Fruit fly (Drosophila melanogaster) whole organism, prepupa: ENCODE results near the gene emc.

Experiments used
- Blimp-1 ChIP-seq: fragments of 200-800 bp; sonication (Bioruptor generic); optimal IDR thresholded peaks from 3 replicates; lab custom pipeline; 2017; ENCODE audit warnings: missing biosample characterization, missing genetic modification characterization, mild to moderate bottlenecking, moderate library complexity, missing genetic modification reagents
- CG10631 ChIP-seq: fragments of 200-800 bp; sonication (Bioruptor generic); optimal IDR thresholded peaks from 2 replicates; lab custom pipeline; 2016; ENCODE audit warnings: missing biosample characterization, missing genetic modification characterization
- CG10669 ChIP-seq: fragments of 200-800 bp; sonication (Bioruptor generic); optimal IDR thresholded peaks from 3 replicates; lab custom pipeline; 2018; ENCODE audit warnings: missing biosample characterization, mild to moderate bottlenecking, missing genetic modification characterization, moderate library complexity
- CG11294 ChIP-seq: fragments of 200-800 bp; sonication (Bioruptor generic); IDR thresholded peaks from 2 replicates; pipeline ENCODE4 v1.3.6; 2022; ENCODE audit warnings: missing biosample characterization, missing genetic modification characterization
- CG11762 ChIP-seq: fragments of 200-800 bp; sonication (Bioruptor generic); optimal IDR thresholded peaks from 3 replicates; lab custom pipeline; 2016; ENCODE audit warnings: missing biosample characterization, missing genetic modification characterization; ENCODE audit not compliant: insufficient read depth
- CG11902 ChIP-seq: fragments of 200-800 bp; sonication (Bioruptor generic); optimal IDR thresholded peaks from 3 replicates; lab custom pipeline; 2016; ENCODE audit warnings: missing biosample characterization, missing genetic modification characterization
- CG15336 ChIP-seq: fragments of 200-800 bp; sonication (Bioruptor generic); IDR thresholded peaks from 2 replicates; pipeline ENCODE4 v1.3.6; 2022; ENCODE audit warnings: missing biosample characterization, missing genetic modification characterization
- CG1621 ChIP-seq: fragments of 200-800 bp; sonication (Bioruptor generic); optimal IDR thresholded peaks from 3 replicates; lab custom pipeline; 2018; ENCODE audit warnings: missing biosample characterization, mild to moderate bottlenecking, missing genetic modification characterization
- CG16779 ChIP-seq: fragments of 200-800 bp; sonication (Bioruptor generic); optimal IDR thresholded peaks from 3 replicates; lab custom pipeline; 2017; ENCODE audit warnings: missing biosample characterization, mild to moderate bottlenecking, missing genetic modification characterization
- CG31627 ChIP-seq: fragments of 200-800 bp; sonication (Bioruptor generic); optimal IDR thresholded peaks from 3 replicates; lab custom pipeline; 2016; ENCODE audit warnings: missing biosample characterization, missing genetic modification characterization
- CG32006 ChIP-seq: fragments of 200-800 bp; sonication (Bioruptor generic); optimal IDR thresholded peaks from 3 replicates; lab custom pipeline; 2017; ENCODE audit warnings: missing biosample characterization, mild to moderate bottlenecking, missing genetic modification characterization
- CG34406 ChIP-seq: fragments of 200-800 bp; sonication (Bioruptor generic); optimal IDR thresholded peaks from 3 replicates; lab custom pipeline; 2016; ENCODE audit warnings: missing biosample characterization, missing genetic modification characterization
- CG4318 ChIP-seq: fragments of 200-800 bp; sonication (Bioruptor generic); optimal IDR thresholded peaks from 3 replicates; lab custom pipeline; 2017; ENCODE audit warnings: missing biosample characterization, mild to moderate bottlenecking, missing genetic modification characterization
- CG6163 ChIP-seq: fragments of 200-800 bp; sonication (Bioruptor generic); IDR thresholded peaks from 3 replicates; pipeline ENCODE4 v1.3.6; 2022; ENCODE audit warnings: missing biosample characterization, missing genetic modification characterization
- CG6808 ChIP-seq: fragments of 200-800 bp; sonication (Bioruptor generic); optimal IDR thresholded peaks from 3 replicates; lab custom pipeline; 2017; ENCODE audit warnings: missing biosample characterization, missing genetic modification characterization, mild to moderate bottlenecking, moderate library complexity, missing genetic modification reagents
- CG8119 ChIP-seq: fragments of 200-800 bp; sonication (Bioruptor generic); IDR thresholded peaks from 3 replicates; pipeline ENCODE4 v1.3.6; 2022; ENCODE audit warnings: missing biosample characterization, missing genetic modification characterization
- CG8632 ChIP-seq: fragments of 200-800 bp; sonication (Bioruptor generic); optimal IDR thresholded peaks from 3 replicates; lab custom pipeline; 2016; ENCODE audit warnings: missing biosample characterization, missing genetic modification characterization
- CG9139 ChIP-seq: fragments of 200-800 bp; sonication (Bioruptor generic); optimal IDR thresholded peaks from 3 replicates; lab custom pipeline; 2017; ENCODE audit warnings: missing biosample characterization, mild to moderate bottlenecking, missing genetic modification characterization
- Eip75B ChIP-seq: fragments of 200-800 bp; sonication (Bioruptor generic); optimal IDR thresholded peaks from 3 replicates; lab custom pipeline; 2016; ENCODE audit warnings: missing biosample characterization, missing genetic modification characterization
- Eip78C ChIP-seq: fragments of 200-800 bp; sonication (Bioruptor generic); peaks from one replicate; lab custom pipeline; 2016; ENCODE audit warnings: missing biosample characterization, missing genetic modification characterization
- Eip93F ChIP-seq: fragments of 200-800 bp; sonication (Bioruptor generic); optimal IDR thresholded peaks from 2 replicates; lab custom pipeline; 2016; ENCODE audit warnings: missing biosample characterization, mild to moderate bottlenecking, missing genetic modification characterization
- Ets96B ChIP-seq: fragments of 200-800 bp; optimal IDR thresholded peaks from 2 replicates; lab custom pipeline; 2019; ENCODE audit warnings: missing biosample characterization, mild to moderate bottlenecking, missing genetic modification characterization, moderate library complexity
- Hr38 ChIP-seq: sonication (Bioruptor generic); optimal IDR thresholded peaks from 2 replicates; lab custom pipeline; 2016; ENCODE audit warnings: missing biosample characterization, missing genetic modification characterization
- Lpt ChIP-seq: fragments of 200-800 bp; sonication (Bioruptor generic); optimal IDR thresholded peaks from 3 replicates; lab custom pipeline; 2016; ENCODE audit warnings: missing biosample characterization, missing genetic modification characterization
- Smox ChIP-seq: fragments of 200-800 bp; sonication (Bioruptor generic); optimal IDR thresholded peaks from 3 replicates; lab custom pipeline; 2016; ENCODE audit warnings: missing biosample characterization, missing genetic modification characterization
- Sox102F ChIP-seq: fragments of 200-800 bp; sonication (Bioruptor generic); optimal IDR thresholded peaks from 2 replicates; lab custom pipeline; 2016; ENCODE audit warnings: missing biosample characterization, mild to moderate bottlenecking, missing genetic modification characterization
- Sox14 ChIP-seq: fragments of 200-800 bp; sonication (Bioruptor generic); optimal IDR thresholded peaks from 3 replicates; lab custom pipeline; 2016; ENCODE audit warnings: missing biosample characterization, missing genetic modification characterization
- achi ChIP-seq: fragments of 200-800 bp; sonication (Bioruptor generic); optimal IDR thresholded peaks from 3 replicates; lab custom pipeline; 2016; ENCODE audit warnings: missing biosample characterization, missing genetic modification characterization
- acj6 ChIP-seq: fragments of 200-800 bp; sonication (Bioruptor generic); optimal IDR thresholded peaks from 3 replicates; lab custom pipeline; 2016; ENCODE audit warnings: missing biosample characterization, missing genetic modification characterization
- dac ChIP-seq: fragments of 200-800 bp; sonication (Bioruptor generic); optimal IDR thresholded peaks from 2 replicates; lab custom pipeline; 2017; ENCODE audit warnings: missing biosample characterization, mild to moderate bottlenecking, missing genetic modification characterization
- dsx ChIP-seq: fragments of 200-800 bp; optimal IDR thresholded peaks from 3 replicates; lab custom pipeline; 2019; ENCODE audit warnings: missing biosample characterization, mild to moderate bottlenecking, missing genetic modification characterization, moderate library complexity; ENCODE audit not compliant: poor library complexity, severe bottlenecking
- eg ChIP-seq: fragments of 200-800 bp; sonication (Bioruptor generic); IDR thresholded peaks from 3 replicates; pipeline ENCODE4 v1.3.6; 2022; ENCODE audit warnings: missing biosample characterization, missing genetic modification characterization
- esn ChIP-seq: fragments of 200-800 bp; sonication (Bioruptor generic); optimal IDR thresholded peaks from 2 replicates; lab custom pipeline; 2016; ENCODE audit warnings: missing biosample characterization, mild to moderate bottlenecking, missing genetic modification characterization, moderate library complexity
- fd59A ChIP-seq: fragments of 200-800 bp; sonication (Bioruptor generic); optimal IDR thresholded peaks from 2 replicates; lab custom pipeline; 2017; ENCODE audit warnings: missing biosample characterization, mild to moderate bottlenecking, missing genetic modification characterization, missing genetic modification reagents
- fd85E ChIP-seq: fragments of 200-800 bp; sonication (Bioruptor generic); optimal IDR thresholded peaks from 3 replicates; lab custom pipeline; 2016; ENCODE audit warnings: missing biosample characterization, missing genetic modification characterization
- fkh ChIP-seq: fragments of 200-800 bp; sonication (Bioruptor generic); optimal IDR thresholded peaks from 3 replicates; lab custom pipeline; 2017; ENCODE audit warnings: missing biosample characterization, mild to moderate bottlenecking, missing genetic modification characterization, moderate library complexity
- lz ChIP-seq: fragments of 200-800 bp; sonication (Bioruptor generic); optimal IDR thresholded peaks from 3 replicates; lab custom pipeline; 2016; ENCODE audit warnings: missing biosample characterization, missing genetic modification characterization
- net ChIP-seq: fragments of 200-800 bp; sonication (Bioruptor generic); optimal IDR thresholded peaks from 3 replicates; lab custom pipeline; 2016; ENCODE audit warnings: missing biosample characterization, missing genetic modification characterization
- pdm3 ChIP-seq: fragments of 200-800 bp; sonication (Bioruptor generic); optimal IDR thresholded peaks from 3 replicates; lab custom pipeline; 2016; ENCODE audit warnings: missing biosample characterization, missing genetic modification characterization
- spab ChIP-seq: fragments of 200-800 bp; sonication (Bioruptor generic); optimal IDR thresholded peaks from 2 replicates; lab custom pipeline; 2017; ENCODE audit warnings: missing biosample characterization, mild to moderate bottlenecking, missing genetic modification characterization, missing genetic modification reagents
- svp ChIP-seq: fragments of 200-800 bp; sonication (Bioruptor generic); peaks from one replicate; lab custom pipeline; 2016; ENCODE audit warnings: missing biosample characterization, missing genetic modification characterization
- topi ChIP-seq: fragments of 200-800 bp; sonication (Bioruptor generic); optimal IDR thresholded peaks from 3 replicates; lab custom pipeline; 2016; ENCODE audit warnings: missing biosample characterization, missing genetic modification characterization
- vri ChIP-seq: fragments of 200-800 bp; sonication (Bioruptor generic); optimal IDR thresholded peaks from 3 replicates; lab custom pipeline; 2016; ENCODE audit warnings: missing biosample characterization, mild to moderate bottlenecking, missing genetic modification characterization

emc gene

dm6 chr3L:725527-726191, 23.5 kb upstream of the emc start (continued):
- TF ChIP-seq pdm3 (peak; percentile 78), CG1621 (tag; lab: Kevin White, UChicago) (peak; percentile 72), Eip75B (peak; percentile 61), fd85E (GFP tag; lab: Kevin White, UChicago) (no peak), CG15336 (GFP tag; lab: Robert Waterston, UW) (no peak), Eip78C (GFP tag; lab: Kevin White, UChicago) (peak; percentile 92), net (peak; percentile 44), spab (peak; percentile 63), CG6808 (GFP tag; lab: Kevin White, UChicago) (peak; percentile 61), achi (peak; percentile 76), CG6163 (GFP tag; lab: Robert Waterston, UW) (peak; percentile 83), CG34406 (GFP tag; lab: Kevin White, UChicago) (peak; percentile 79), dsx (GFP tag; lab: Kevin White, UChicago) (peak; percentile 38), CG11902 (GFP tag; lab: Kevin White, UChicago) (peak; percentile 71), esn (GFP tag; lab: Kevin White, UChicago) (peak; percentile 93), Blimp-1 (GFP tag; lab: Kevin White, UChicago) (peak; percentile 64), Smox (GFP tag; lab: Kevin White, UChicago) (peak; percentile 88), CG8632 (peak; percentile 64), CG11762 (GFP tag; lab: Kevin White, UChicago) (peak; percentile 32), fd59A (peak; percentile 49), svp (GFP tag; lab: Kevin White, UChicago) (peak; percentile 95), CG4318 (no peak), vri (GFP tag; lab: Kevin White, UChicago) (peak; percentile 75), lz (GFP tag; lab: Kevin White, UChicago) (peak; percentile 88)

- no peak for TF ChIP-seq achi
- no peak for TF ChIP-seq CG11762 (GFP tag; lab: Kevin White, UChicago)
- TF ChIP-seq Smox (GFP tag; lab: Kevin White, UChicago), result no peak
- no peak for TF ChIP-seq esn (GFP tag; lab: Kevin White, UChicago)
- no peak for TF ChIP-seq acj6 (GFP tag; lab: Kevin White, UChicago)
- no peak for TF ChIP-seq pdm3
- no peak for TF ChIP-seq Eip93F (GFP tag; lab: Kevin White, UChicago)
- no peak for TF ChIP-seq CG4318
- no peak for TF ChIP-seq spab
Observed at dm6 chr3L:726486-727180, 22.6 kb upstream of the emc start.

- TF ChIP-seq eg (no peak), Sox14 (GFP tag; lab: Kevin White, UChicago) (peak; percentile 23), CG31627 (peak; percentile 53), CG10631 (GFP tag; lab: Kevin White, UChicago) (peak; percentile 20), CG32006 (no peak), CG10669 (GFP tag; lab: Kevin White, UChicago) (no peak), Hr38 (no peak), Ets96B (tag; lab: Kevin White, UChicago) (no peak), achi (no peak), Lpt (GFP tag; lab: Kevin White, UChicago) (no peak), CG8119 (GFP tag; lab: Robert Waterston, UW) (no peak), fkh (GFP tag; lab: Kevin White, UChicago) (no peak), acj6 (GFP tag; lab: Kevin White, UChicago) (peak; percentile 42), Blimp-1 (GFP tag; lab: Kevin White, UChicago) (peak; percentile 44), esn (GFP tag; lab: Kevin White, UChicago) (peak; percentile 65), CG16779 (tag; lab: Kevin White, UChicago) (no peak), lz (GFP tag; lab: Kevin White, UChicago) (peak; percentile 65), vri (GFP tag; lab: Kevin White, UChicago) (no peak), CG6808 (GFP tag; lab: Kevin White, UChicago) (no peak), CG9139 (GFP tag; lab: Kevin White, UChicago) (no peak), fd59A (no peak), CG11294 (GFP tag; lab: Robert Waterston, UW) (no peak), svp (GFP tag; lab: Kevin White, UChicago) (peak; percentile 93), Sox102F (GFP tag; lab: Kevin White, UChicago) (peak; percentile 59), CG15336 (GFP tag; lab: Robert Waterston, UW) (no peak), CG11902 (GFP tag; lab: Kevin White, UChicago) (peak; percentile 9), dac (no peak), net (no peak), pdm3 (peak; percentile 31), CG4318 (no peak), topi (GFP tag; lab: Kevin White, UChicago) (peak; percentile 54), CG8632 (peak; percentile 5)
Observed at dm6 chr3L:727190-727589, 22.0 kb upstream of the emc start.
